Worm (Caenorhabditis elegans) whole organism, late embryonic: ENCODE results near the gene str-220.

Experiments used
- elt-2 ChIP-seq: sonication (generic microtip); optimal IDR thresholded peaks from 2 replicates; lab custom pipeline; 2016; ENCODE audit warnings: missing genetic modification reagents, missing genetic modification characterization, missing compliant biosample characterization
- ets-4 ChIP-seq: sonication (generic microtip); optimal IDR thresholded peaks from 2 replicates; lab custom pipeline; 2016; ENCODE audit warnings: missing genetic modification characterization, missing compliant biosample characterization
- hlh-8 ChIP-seq: sonication (generic microtip); optimal IDR thresholded peaks from 2 replicates; lab custom pipeline; 2016; ENCODE audit warnings: missing genotype, missing genetic modification characterization, missing compliant biosample characterization

str-220 gene

DNA sequence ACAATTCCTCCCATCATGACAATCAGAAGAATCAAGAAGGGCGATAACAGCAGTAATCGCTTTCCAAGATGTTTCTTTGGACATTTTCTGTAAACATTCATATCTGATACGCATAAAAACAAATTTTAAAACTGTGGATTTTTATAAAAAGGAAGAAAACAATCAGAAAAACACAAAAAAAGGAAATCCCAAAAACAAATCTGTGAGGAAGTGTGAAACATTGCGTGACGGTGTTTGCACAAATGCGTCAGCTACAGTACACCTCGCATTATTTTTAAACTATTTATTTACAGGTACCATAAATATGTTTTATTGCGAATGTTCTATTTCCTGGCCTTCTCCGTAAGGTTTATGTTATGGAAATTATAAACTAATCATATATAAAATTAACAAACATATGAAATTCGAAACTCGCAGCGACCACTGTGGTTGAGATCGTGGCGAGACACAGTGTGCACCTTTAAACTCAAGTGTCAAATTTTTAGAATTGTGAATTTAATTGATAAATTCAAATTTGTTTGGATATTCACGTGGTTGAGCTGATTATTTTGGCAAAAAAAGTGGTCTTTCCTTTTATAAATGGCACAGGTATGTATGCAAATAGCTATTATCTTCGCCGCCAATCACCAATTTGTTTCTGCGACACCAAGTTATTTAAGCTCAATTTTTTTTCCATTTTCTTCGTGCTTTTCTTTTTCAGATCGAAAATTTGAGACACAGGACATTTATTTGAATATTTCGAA is 49.6 kb downstream of the str-220 start, which contains the start of the genes C34D4.10 and str-48:
C34D4.10 (minus strand) TSS at position 101 of the 743 bp plus-strand sequence.
str-48 (plus strand) TSS at position 693 of the 743 bp plus-strand sequence.
- no peak for TF ChIP-seq hlh-8 (tag; lab: Kevin White, UChicago)
- TF ChIP-seq ets-4 (tag; lab: Kevin White, UChicago): no peak
- TF ChIP-seq elt-2: no peak
